Worm (Caenorhabditis elegans) whole organism, late embryonic: Measurements from ENCODE around the gene Y73B6BL.37.
A peak's percentile ranks its signal among the peaks of the same experiment; 100 is the strongest.

Experiments
- C38D4.7 ChIP-seq: fragments of 200-800 bp; sonication (Bioruptor generic); optimal IDR thresholded peaks from 2 replicates; lab custom pipeline; 2018; ENCODE audit warnings: mild to moderate bottlenecking, missing genetic modification characterization, moderate library complexity, missing compliant biosample characterization
- F13H6.1 ChIP-seq: sonication (generic microtip); optimal IDR thresholded peaks from 2 replicates; lab custom pipeline; 2016; ENCODE audit warnings: missing genetic modification characterization, missing compliant biosample characterization
- K02D7.2 ChIP-seq: sonication (generic microtip); optimal IDR thresholded peaks from 2 replicates; lab custom pipeline; 2017; ENCODE audit warnings: mild to moderate bottlenecking, missing genetic modification characterization, missing compliant biosample characterization
- ahr-1 ChIP-seq: sonication (generic microtip); optimal IDR thresholded peaks from 2 replicates; lab custom pipeline; 2016; ENCODE audit warnings: missing genetic modification characterization, missing compliant biosample characterization
- ceh-14 ChIP-seq: sonication (generic microtip); optimal IDR thresholded peaks from 2 replicates; lab custom pipeline; 2016; ENCODE audit warnings: missing genotype, missing genetic modification characterization, missing compliant biosample characterization
- ceh-18 ChIP-seq: sonication (generic microtip); optimal IDR thresholded peaks from 2 replicates; lab custom pipeline; 2016; ENCODE audit warnings: missing genetic modification characterization, missing compliant biosample characterization
- ceh-19 ChIP-seq: fragments of 200-800 bp; sonication (Bioruptor generic); optimal IDR thresholded peaks from 2 replicates; lab custom pipeline; 2018; ENCODE audit warnings: mild to moderate bottlenecking, missing genetic modification characterization, missing compliant biosample characterization
- ceh-24 ChIP-seq: sonication (generic microtip); optimal IDR thresholded peaks from 2 replicates; lab custom pipeline; 2016; ENCODE audit warnings: mild to moderate bottlenecking, missing genetic modification characterization, missing compliant biosample characterization
- ceh-31 ChIP-seq: sonication (generic microtip); optimal IDR thresholded peaks from 2 replicates; lab custom pipeline; 2016; ENCODE audit warnings: missing genetic modification characterization, missing compliant biosample characterization
- ceh-34 ChIP-seq: sonication (generic microtip); optimal IDR thresholded peaks from 2 replicates; lab custom pipeline; 2016; ENCODE audit warnings: mild to moderate bottlenecking, missing genetic modification characterization, missing compliant biosample characterization
- ceh-45 ChIP-seq: fragments of 200-800 bp; sonication (Bioruptor generic); IDR thresholded peaks from 2 replicates; pipeline ENCODE4 v1.3.6; 2022; ENCODE audit warnings: missing genetic modification reagents, missing genetic modification characterization, missing compliant biosample characterization
- ceh-48 ChIP-seq: sonication (generic microtip); optimal IDR thresholded peaks from 2 replicates; lab custom pipeline; 2016; ENCODE audit warnings: missing genetic modification characterization, inconsistent platforms, missing compliant biosample characterization
- ceh-6 ChIP-seq: fragments of 200-800 bp; sonication (Bioruptor generic); optimal IDR thresholded peaks from 2 replicates; lab custom pipeline; 2018; ENCODE audit warnings: mild to moderate bottlenecking, missing genetic modification characterization, missing compliant biosample characterization
- ceh-9 ChIP-seq: sonication (generic microtip); optimal IDR thresholded peaks from 2 replicates; lab custom pipeline; 2016; ENCODE audit warnings: mild to moderate bottlenecking, missing genetic modification characterization, inconsistent platforms, missing compliant biosample characterization
- dmd-4 ChIP-seq: sonication (generic microtip); optimal IDR thresholded peaks from 2 replicates; lab custom pipeline; 2016; ENCODE audit warnings: borderline replicate concordance, missing genetic modification characterization, missing compliant biosample characterization
- dve-1 ChIP-seq: sonication (generic microtip); optimal IDR thresholded peaks from 2 replicates; lab custom pipeline; 2017; ENCODE audit warnings: antibody characterized with exemption, mild to moderate bottlenecking, missing genetic modification characterization, missing compliant biosample characterization
- elt-2 ChIP-seq: sonication (generic microtip); optimal IDR thresholded peaks from 2 replicates; lab custom pipeline; 2016; ENCODE audit warnings: missing genetic modification reagents, missing genetic modification characterization, missing compliant biosample characterization
- eyg-1 ChIP-seq: sonication (generic microtip); optimal IDR thresholded peaks from 2 replicates; lab custom pipeline; 2016; ENCODE audit warnings: missing genotype, missing genetic modification characterization, missing compliant biosample characterization
- fax-1 ChIP-seq: sonication (generic microtip); optimal IDR thresholded peaks from 2 replicates; lab custom pipeline; 2016; ENCODE audit warnings: missing genotype, missing genetic modification characterization, missing compliant biosample characterization
- fkh-6 ChIP-seq: sonication (generic microtip); optimal IDR thresholded peaks from 2 replicates; lab custom pipeline; 2016; ENCODE audit warnings: missing genetic modification characterization, missing compliant biosample characterization
- hlh-13 ChIP-seq: fragments of 200-800 bp; sonication (Bioruptor generic); optimal IDR thresholded peaks from 2 replicates; lab custom pipeline; 2018; ENCODE audit warnings: mild to moderate bottlenecking, missing genetic modification characterization, missing compliant biosample characterization
- hlh-15 ChIP-seq: sonication (generic microtip); optimal IDR thresholded peaks from 2 replicates; lab custom pipeline; 2016; ENCODE audit warnings: missing genetic modification characterization, missing compliant biosample characterization
- hlh-30 ChIP-seq: sonication (generic microtip); optimal IDR thresholded peaks from 2 replicates; lab custom pipeline; 2017; ENCODE audit warnings: antibody characterized with exemption, missing genetic modification characterization, missing compliant biosample characterization; ENCODE audit not compliant: insufficient read depth
- hlh-8 ChIP-seq: sonication (generic microtip); optimal IDR thresholded peaks from 2 replicates; lab custom pipeline; 2016; ENCODE audit warnings: missing genotype, missing genetic modification characterization, missing compliant biosample characterization
- lim-6 ChIP-seq: sonication (generic microtip); optimal IDR thresholded peaks from 2 replicates; lab custom pipeline; 2016; ENCODE audit warnings: missing genetic modification characterization, missing compliant biosample characterization
- mec-3 ChIP-seq: sonication (generic microtip); optimal IDR thresholded peaks from 2 replicates; lab custom pipeline; 2016; ENCODE audit warnings: borderline replicate concordance, missing genetic modification characterization, missing compliant biosample characterization
- nfya-1 ChIP-seq: sonication (generic microtip); optimal IDR thresholded peaks from 2 replicates; lab custom pipeline; 2017; ENCODE audit warnings: missing genetic modification characterization, mild to moderate bottlenecking, missing compliant biosample characterization, antibody characterized with exemption, moderate library complexity
- nhr-11 ChIP-seq: fragments of 150-350 bp; optimal IDR thresholded peaks from 2 replicates; lab custom pipeline; 2014; ENCODE audit warnings: missing biosample characterization, missing genetic modification characterization
- nhr-232 ChIP-seq: sonication (generic microtip); optimal IDR thresholded peaks from 2 replicates; lab custom pipeline; 2016; ENCODE audit warnings: missing genetic modification characterization, missing compliant biosample characterization
- odd-2 ChIP-seq: sonication (generic microtip); optimal IDR thresholded peaks from 2 replicates; lab custom pipeline; 2017; ENCODE audit warnings: antibody characterized with exemption, mild to moderate bottlenecking, missing genetic modification characterization, missing compliant biosample characterization
- pag-3 ChIP-seq: sonication (generic microtip); optimal IDR thresholded peaks from 2 replicates; lab custom pipeline; 2016; ENCODE audit warnings: missing compliant biosample characterization, missing genetic modification characterization, borderline replicate concordance
- pat-9 ChIP-seq: fragments of 200-800 bp; sonication (Bioruptor generic); optimal IDR thresholded peaks from 2 replicates; lab custom pipeline; 2018; ENCODE audit warnings: mild to moderate bottlenecking, missing genetic modification characterization, moderate library complexity, missing compliant biosample characterization
- pax-1 ChIP-seq: fragments of 150-350 bp; optimal IDR thresholded peaks from 2 replicates; lab custom pipeline; 2014; ENCODE audit warnings: missing biosample characterization, missing genetic modification characterization
- pha-4 ChIP-seq: fragments of 150-350 bp; optimal IDR thresholded peaks from 2 replicates; lab custom pipeline; 2018; ENCODE audit warnings: missing biosample characterization, missing genetic modification reagents, missing genetic modification characterization
- pqm-1 ChIP-seq: sonication (generic microtip); optimal IDR thresholded peaks from 2 replicates; lab custom pipeline; 2016; ENCODE audit warnings: missing genetic modification characterization, missing compliant biosample characterization
- ref-2 ChIP-seq: sonication (generic microtip); optimal IDR thresholded peaks from 2 replicates; lab custom pipeline; 2016; ENCODE audit warnings: missing genetic modification characterization, missing compliant biosample characterization
- sox-2 ChIP-seq: fragments of 200-800 bp; sonication (Bioruptor generic); IDR thresholded peaks from 2 replicates; pipeline ENCODE4 v1.3.6; 2022; ENCODE audit warnings: missing genetic modification reagents, missing genetic modification characterization, missing compliant biosample characterization
- sox-4 ChIP-seq: sonication (generic microtip); optimal IDR thresholded peaks from 2 replicates; lab custom pipeline; 2017; ENCODE audit warnings: mild to moderate bottlenecking, missing genetic modification characterization, inconsistent platforms, missing compliant biosample characterization
- syd-9 ChIP-seq: sonication (generic microtip); optimal IDR thresholded peaks from 2 replicates; lab custom pipeline; 2016; ENCODE audit warnings: mild to moderate bottlenecking, missing genetic modification characterization, moderate library complexity, missing compliant biosample characterization
- tbx-2 ChIP-seq: sonication (generic microtip); optimal IDR thresholded peaks from 2 replicates; lab custom pipeline; 2016; ENCODE audit warnings: missing genetic modification characterization, missing compliant biosample characterization
- tbx-7 ChIP-seq: sonication (generic microtip); optimal IDR thresholded peaks from 2 replicates; lab custom pipeline; 2016; ENCODE audit warnings: missing genotype, missing genetic modification characterization, missing compliant biosample characterization
- unc-3 ChIP-seq, 2 experiments: fragments of 200-800 bp in 1 of 2; sonication (Bioruptor generic) in 1 of 2; sonication (generic microtip) in 1 of 2; conservative IDR thresholded peaks in 1 of 2; optimal IDR thresholded peaks in 1 of 2; 2 replicates each; pipeline versions ENCODE4 v1.3.6 to Lab custom; 2016 to 2022; ENCODE audit warnings: missing compliant biosample characterization in 2 of 2, missing genetic modification characterization in 2 of 2, missing genetic modification reagents in 1 of 2
- unc-42 ChIP-seq: sonication (generic microtip); optimal IDR thresholded peaks from 2 replicates; lab custom pipeline; 2016; ENCODE audit warnings: missing genotype, missing genetic modification characterization, missing compliant biosample characterization
- unc-55 ChIP-seq: sonication (generic microtip); optimal IDR thresholded peaks from 2 replicates; lab custom pipeline; 2017; ENCODE audit warnings: missing biosample characterization, missing genetic modification reagents, missing genetic modification characterization
- zip-5 ChIP-seq: sonication (generic microtip); optimal IDR thresholded peaks from 2 replicates; lab custom pipeline; 2016; ENCODE audit warnings: missing genetic modification characterization, missing compliant biosample characterization

The Y73B6BL.37 gene

DNA sequence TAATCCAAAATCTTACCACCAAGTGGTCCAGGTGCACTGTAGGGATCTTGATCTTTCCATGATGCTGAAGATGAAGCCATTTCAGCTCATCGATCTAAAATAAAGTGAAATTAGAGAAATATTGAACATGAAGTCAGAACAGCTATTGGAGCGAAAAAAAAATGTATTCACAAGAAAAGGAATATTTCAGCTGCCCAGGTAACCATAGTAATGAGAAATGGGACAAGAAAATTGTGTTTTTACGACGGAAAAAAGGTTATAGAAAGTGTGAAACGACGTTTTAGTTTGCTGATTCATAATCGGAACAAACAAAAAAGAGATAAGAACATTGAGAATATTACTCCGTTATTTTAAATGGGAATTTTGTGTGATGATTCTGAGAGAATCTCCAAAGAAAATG lies 14.0 kb upstream of the Y73B6BL.37 start, which contains the start of gene Y73B6BL.27:
Gene Y73B6BL.27, minus strand, starts transcription at position 101 of the 400 bp plus-strand sequence.
- TF ChIP-seq ahr-1 (tag; lab: Kevin White, UChicago) (no peak), pha-4 (tag; lab: Kevin White, UChicago) (no peak), sox-2 (GFP tag; lab: Robert Waterston, UW) (no peak), K02D7.2 (tag; lab: Kevin White, UChicago) (no peak), ceh-24 (no peak), zip-5 (tag; lab: Kevin White, UChicago) (no peak), odd-2 (tag; lab: Kevin White, UChicago) (no peak), nhr-11 (tag; lab: Kevin White, UChicago) (no peak), pat-9 (tag; lab: Kevin White, UChicago) (no peak), tbx-7 (tag; lab: Kevin White, UChicago) (no peak)

DNA sequence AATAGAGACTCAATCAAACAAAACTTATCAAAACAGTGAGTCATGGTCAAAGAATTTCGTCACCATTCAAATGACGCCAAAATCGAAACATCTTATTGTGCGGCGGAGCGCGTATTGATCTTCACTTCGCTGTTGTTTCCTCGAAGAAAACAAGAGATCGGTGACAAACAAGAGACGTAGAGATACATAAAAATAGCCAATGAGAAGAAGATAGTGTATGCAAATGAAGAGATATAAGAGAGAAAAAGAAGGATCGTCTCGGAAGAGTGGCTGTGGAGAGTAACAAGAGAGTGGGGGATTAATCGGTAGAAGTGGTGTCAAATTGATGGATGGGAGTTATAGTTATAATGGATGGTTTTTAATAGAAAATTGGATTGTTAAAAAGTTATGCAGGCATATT lies 12.4 kb upstream of the Y73B6BL.37 start:
- TF ChIP-seq nfya-1 (tag; lab: Kevin White, UChicago), result peak; percentile 68
- peak; percentile 66 for TF ChIP-seq ceh-48 (tag; lab: Kevin White, UChicago)
- TF ChIP-seq ceh-34, result peak; percentile 41
- peak; percentile 91 for TF ChIP-seq unc-55 (GFP tag; lab: Kevin White, UChicago)
- no peak for TF ChIP-seq hlh-13 (GFP tag; lab: Kevin White, UChicago)
- TF ChIP-seq ceh-18 (tag; lab: Kevin White, UChicago), result no peak
- peak; percentile 20 for TF ChIP-seq dve-1 (tag; lab: Kevin White, UChicago)
- TF ChIP-seq ceh-14 (tag; lab: Kevin White, UChicago), result no peak
- TF ChIP-seq eyg-1 (tag; lab: Kevin White, UChicago), result no peak
- no peak for TF ChIP-seq ref-2
- peak; percentile 43 for TF ChIP-seq unc-42 (tag; lab: Kevin White, UChicago)
- TF ChIP-seq ceh-31 (tag; lab: Kevin White, UChicago), result peak; percentile 51
- TF ChIP-seq tbx-2 (tag; lab: Kevin White, UChicago), result peak; percentile 60
- no peak for TF ChIP-seq unc-3 (GFP tag; conservative IDR thresholded peaks at IDR 0.05; lab: Robert Waterston, UW)
- no peak for TF ChIP-seq unc-3 (tag; optimal IDR thresholded peaks at IDR 0.05; lab: Kevin White, UChicago)
- TF ChIP-seq pax-1 (tag; lab: Kevin White, UChicago), result peak; percentile 73
- TF ChIP-seq, all 69 proteins: peak for 9

DNA sequence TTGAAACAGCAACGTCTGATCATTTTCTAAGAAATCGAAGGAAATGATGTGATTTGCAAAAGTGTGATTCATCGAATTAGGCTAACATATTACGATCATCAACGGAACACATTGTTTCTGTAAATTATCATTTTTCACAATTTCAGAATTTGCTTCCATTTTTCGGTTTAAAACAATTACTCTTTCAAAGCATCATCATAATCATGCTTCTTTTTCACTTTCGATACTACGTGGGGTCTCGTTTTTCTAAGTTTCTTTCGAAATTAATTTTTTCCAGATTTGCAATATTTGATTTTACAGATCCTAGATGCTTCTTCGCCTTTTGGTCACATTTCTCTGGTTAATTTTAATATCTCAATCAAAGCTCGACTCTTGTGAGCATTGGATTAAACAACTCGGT lies 6.9 kb upstream of the Y73B6BL.37 start, which contains the start of gene tyr-6:
Gene tyr-6, plus strand, starts transcription at position 301 of the 400 bp plus-strand sequence.
- TF ChIP-seq tbx-7 (tag; lab: Kevin White, UChicago), result no peak
- no peak for TF ChIP-seq ceh-18 (tag; lab: Kevin White, UChicago)
- no peak for TF ChIP-seq lim-6 (tag; lab: Kevin White, UChicago)
- TF ChIP-seq pag-3 (tag; lab: Kevin White, UChicago), result no peak
- TF ChIP-seq fax-1 (tag; lab: Kevin White, UChicago), result no peak
- no peak for TF ChIP-seq mec-3 (tag; lab: Kevin White, UChicago)
- TF ChIP-seq ref-2, result no peak
- no peak for TF ChIP-seq pax-1 (tag; lab: Kevin White, UChicago)
- TF ChIP-seq elt-2 (tag; lab: Kevin White, UChicago), result no peak
- TF ChIP-seq unc-3 (GFP tag; conservative IDR thresholded peaks at IDR 0.05; lab: Robert Waterston, UW), result no peak
- TF ChIP-seq unc-3 (tag; optimal IDR thresholded peaks at IDR 0.05; lab: Kevin White, UChicago), result no peak
- no peak for TF ChIP-seq F13H6.1 (tag; lab: Kevin White, UChicago)
- TF ChIP-seq syd-9, result no peak
- no peak for TF ChIP-seq dmd-4 (tag; lab: Kevin White, UChicago)
- TF ChIP-seq hlh-30 (tag; lab: Kevin White, UChicago), result no peak

DNA sequence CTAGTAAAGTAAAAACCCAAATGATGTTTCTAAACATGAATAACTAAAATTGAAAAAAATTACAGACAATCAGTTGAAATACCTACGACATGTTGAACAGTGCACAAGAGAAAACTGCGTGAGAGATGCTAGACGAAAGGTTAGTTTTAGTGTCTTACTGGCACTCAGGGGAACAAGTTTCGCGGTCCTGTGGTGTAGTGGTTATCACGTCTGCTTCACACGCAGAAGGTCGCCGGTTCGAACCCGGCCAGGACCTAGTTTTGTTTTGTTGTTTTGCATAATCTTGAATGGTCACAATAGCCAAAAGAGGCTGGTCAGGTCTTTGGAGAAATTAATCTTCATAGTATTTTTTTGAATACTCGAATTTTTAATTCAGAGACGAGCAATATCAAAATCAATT lies 6.2 kb upstream of the Y73B6BL.37 start:
- peak; percentile 41 for TF ChIP-seq elt-2 (tag; lab: Kevin White, UChicago)
- TF ChIP-seq nhr-11 (tag; lab: Kevin White, UChicago), result no peak
- no peak for TF ChIP-seq nhr-232 (tag; lab: Kevin White, UChicago)
- TF ChIP-seq hlh-8 (tag; lab: Kevin White, UChicago), result no peak
- no peak for TF ChIP-seq dmd-4 (tag; lab: Kevin White, UChicago)
- TF ChIP-seq pax-1 (tag; lab: Kevin White, UChicago), result no peak
- no peak for TF ChIP-seq hlh-15 (tag; lab: Kevin White, UChicago)
- no peak for TF ChIP-seq F13H6.1 (tag; lab: Kevin White, UChicago)
- no peak for TF ChIP-seq pqm-1 (tag; lab: Kevin White, UChicago)
- peak; percentile 25 for TF ChIP-seq fkh-6 (tag; lab: Kevin White, UChicago)
- TF ChIP-seq sox-4 (tag; lab: Kevin White, UChicago), result peak; percentile 20
- TF ChIP-seq ceh-19 (GFP tag; lab: Kevin White, UChicago), result no peak
- TF ChIP-seq C38D4.7 (GFP tag; lab: Kevin White, UChicago), result peak; percentile 30
- no peak for TF ChIP-seq hlh-13 (GFP tag; lab: Kevin White, UChicago)
- no peak for TF ChIP-seq lim-6 (tag; lab: Kevin White, UChicago)
- TF ChIP-seq ceh-6 (GFP tag; lab: Kevin White, UChicago), result no peak
- TF ChIP-seq ceh-45 (GFP tag; lab: Robert Waterston, UW), result 0 out of 2 replicates have a peak, but pooled peaks have one; percentile 46
- no peak for TF ChIP-seq ceh-9
